Fruit fly (Drosophila melanogaster): ENCODE measurements around the gene Ogg1.

Gene Ogg1

dm6 chrX:8730306-8730705 is 40.2 kb downstream of the Ogg1 start (continued):
- TF ChIP-seq CG14710 (tag; optimal IDR thresholded peaks at IDR 0.05) (no peak), eve (GFP tag; optimal IDR thresholded peaks at IDR 0.05) (no peak), CG3407 (GFP tag; optimal IDR thresholded peaks at IDR 0.05) (no peak), CG7556 (GFP tag; optimal IDR thresholded peaks at IDR 0.05) (no peak), CG12769 (tag; optimal IDR thresholded peaks at IDR 0.05) (peak; percentile 36)

- TF ChIP-seq disco-r (GFP tag; optimal IDR thresholded peaks at IDR 0.05) (no peak), CG9727 (GFP tag; optimal IDR thresholded peaks at IDR 0.05) (peak; percentile 22), Xrp1 (GFP tag; IDR thresholded peaks at IDR 0.05) (peak; percentile 35; the same call in 1 of the 2 replicates), CG11695 (GFP tag; IDR thresholded peaks at IDR 0.05) (no peak), CG12299 (tag; optimal IDR thresholded peaks at IDR 0.05) (no peak), ewg (GFP tag; optimal IDR thresholded peaks at IDR 0.05) (no peak), gem (tag; optimal IDR thresholded peaks at IDR 0.05) (peak; percentile 57), vvl (GFP tag; IDR thresholded peaks at IDR 0.05) (0 out of 2 replicates have a peak, but pooled peaks have one; percentile 24), phol (tag; optimal IDR thresholded peaks at IDR 0.05) (peak; percentile 18), ci (GFP tag; IDR thresholded peaks at IDR 0.05) (no peak), CG12659 (GFP tag; optimal IDR thresholded peaks at IDR 0.05) (no peak), Hey (tag; optimal IDR thresholded peaks at IDR 0.05) (no peak), D (optimal IDR thresholded peaks at IDR 0.05) (no peak), D (GFP tag; optimal IDR thresholded peaks at IDR 0.05) (no peak), Dbx (GFP tag; IDR thresholded peaks at IDR 0.05) (no peak), CG12391 (tag; optimal IDR thresholded peaks at IDR 0.05) (peak; percentile 28), Ravus (GFP tag; IDR thresholded peaks at IDR 0.05) (no peak), row (GFP tag; IDR thresholded peaks at IDR 0.05) (0 out of 3 replicates have a peak, but pooled peaks have one; percentile 21), wdn (GFP tag; IDR thresholded peaks at IDR 0.05) (no peak), CG11398 (GFP tag; optimal IDR thresholded peaks at IDR 0.05) (no peak), org-1 (GFP tag; optimal IDR thresholded peaks at IDR 0.05) (no peak), kah (GFP tag; optimal IDR thresholded peaks at IDR 0.05) (no peak), CG2712 (tag; optimal IDR thresholded peaks at IDR 0.05) (peak; percentile 36), her (GFP tag; optimal IDR thresholded peaks at IDR 0.05) (no peak), gce (GFP tag; IDR thresholded peaks at IDR 0.05) (no peak), Hr51 (GFP tag; optimal IDR thresholded peaks at IDR 0.05) (peak in 1 of 2 experiments; percentile 24), mirr (GFP tag; optimal IDR thresholded peaks at IDR 0.05) (no peak), CG11504 (tag; optimal IDR thresholded peaks at IDR 0.05) (peak; percentile 38), CG14710 (tag; optimal IDR thresholded peaks at IDR 0.05) (peak; percentile 0), Ptx1 (GFP tag; IDR thresholded peaks at IDR 0.05) (0 out of 2 replicates have a peak, but pooled peaks have one; percentile 16), jigr1 (GFP tag; IDR thresholded peaks at IDR 0.05) (no peak), unpg (GFP tag; optimal IDR thresholded peaks at IDR 0.05) (peak; percentile 22), CG15514 (GFP tag; optimal IDR thresholded peaks at IDR 0.05) (no peak), CG17328 (GFP tag; IDR thresholded peaks at IDR 0.05) (no peak), CG30431 (GFP tag; optimal IDR thresholded peaks at IDR 0.05) (no peak), dysf (GFP tag; IDR thresholded peaks at IDR 0.05) (0 out of 3 replicates have a peak, but pooled peaks have one; percentile 13), CG14860 (GFP tag; IDR thresholded peaks at IDR 0.05; ENCODE audit: partially characterized antibody) (no peak), CG13894 (tag; optimal IDR thresholded peaks at IDR 0.05) (peak; percentile 35), Fer2 (tag; optimal IDR thresholded peaks at IDR 0.05) (no peak), CG33213 (GFP tag; optimal IDR thresholded peaks at IDR 0.05) (no peak), hth (optimal IDR thresholded peaks at IDR 0.05) (no peak), CG12744 (GFP tag; optimal IDR thresholded peaks at IDR 0.05) (no peak), fd96Cb (tag; optimal IDR thresholded peaks at IDR 0.05) (peak; percentile 29), grau (tag; optimal IDR thresholded peaks at IDR 0.05) (peak; percentile 3), Doc2 (GFP tag; IDR thresholded peaks at IDR 0.05) (no peak), lab (GFP tag; optimal IDR thresholded peaks at IDR 0.05) (peak; percentile 13)
Measured at dm6 chrX:8731464-8731863, 41.3 kb downstream of the Ogg1 start.
